Fruit fly (Drosophila melanogaster): Measurements from ENCODE around the gene mRpL47.
A peak's percentile ranks its signal among the peaks of the same experiment; 100 is the strongest.

The mRpL47 gene

dm6 chr3R:9512193-9513051, 3.3 kb downstream of the mRpL47 start:
- TF ChIP-seq ovo (GFP tag; optimal IDR thresholded peaks at IDR 0.05) (no peak), cnc (optimal IDR thresholded peaks at IDR 0.05) (peak; percentile 70 to 88)

DNA sequence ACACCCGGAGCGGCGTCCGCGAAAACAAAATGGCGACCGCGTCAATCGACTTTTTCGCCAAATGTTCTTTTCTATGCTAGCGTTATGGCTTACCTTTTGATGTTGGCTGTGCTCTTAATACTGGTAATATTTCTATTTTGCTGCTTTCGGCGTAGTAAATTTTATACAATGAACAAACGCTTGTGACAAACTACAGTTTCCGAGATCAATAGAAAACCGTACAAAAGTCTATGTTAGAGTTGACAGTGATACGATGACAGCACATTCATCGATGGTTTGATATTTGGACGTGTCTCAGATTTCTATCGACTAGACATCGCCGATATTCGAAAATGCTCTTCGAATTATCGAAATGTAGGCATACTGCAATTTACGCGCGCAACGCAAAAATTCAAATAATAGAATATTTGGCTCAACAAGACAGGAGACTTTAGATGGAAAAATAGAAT, 5.6 kb downstream of the mRpL47 start, which contains the start of gene rump:
Gene rump, minus strand, starts transcription at position 255 of the 449 bp plus-strand sequence.
- TF ChIP-seq bab1 (GFP tag; optimal IDR thresholded peaks at IDR 0.05) (peak; percentile 76), CG11617 (GFP tag; optimal IDR thresholded peaks at IDR 0.05) (peak; percentile 39), CG5204 (GFP tag; optimal IDR thresholded peaks at IDR 0.05) (no peak), tj (GFP tag; optimal IDR thresholded peaks at IDR 0.05) (peak; percentile 58), CG14711 (tag; optimal IDR thresholded peaks at IDR 0.05) (peak; percentile 33), Mnt (GFP tag; optimal IDR thresholded peaks at IDR 0.05) (peak; percentile 50), cic (GFP tag; optimal IDR thresholded peaks at IDR 0.05) (peak; percentile 38), CG7045 (GFP tag; optimal IDR thresholded peaks at IDR 0.05) (no peak), cnc (optimal IDR thresholded peaks at IDR 0.05) (no peak), CG12768 (GFP tag; optimal IDR thresholded peaks at IDR 0.05) (no peak), CG33017 (tag; optimal IDR thresholded peaks at IDR 0.05) (no peak), pad (GFP tag; optimal IDR thresholded peaks at IDR 0.05) (peak; percentile 0), ovo (GFP tag; optimal IDR thresholded peaks at IDR 0.05) (no peak), CG7101 (tag; optimal IDR thresholded peaks at IDR 0.05) (peak; percentile 35)

DNA sequence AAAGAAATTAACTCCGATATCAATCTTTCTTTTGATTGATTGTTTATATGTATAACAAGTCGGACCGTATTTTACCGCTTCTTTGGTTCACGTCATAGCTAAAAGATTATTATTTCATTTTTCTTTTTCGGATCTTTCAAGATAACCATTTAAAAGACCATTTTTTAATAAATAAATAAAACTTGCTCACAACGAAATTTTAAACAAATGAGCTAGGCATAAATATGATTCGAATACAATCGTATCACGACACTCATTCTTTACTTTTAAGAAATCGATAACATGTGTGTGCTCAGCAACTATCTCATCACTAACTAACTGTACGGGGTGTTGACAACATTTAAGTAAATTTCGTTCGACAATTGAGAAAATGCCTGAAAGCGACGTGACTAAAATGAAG, 11.4 kb downstream of the mRpL47 start, which contains the start of gene CG8149:
Gene CG8149, plus strand, starts transcription at position 302 of the 400 bp plus-strand sequence.
- TF ChIP-seq CG33017 (tag; optimal IDR thresholded peaks at IDR 0.05) (no peak), CG11617 (GFP tag; optimal IDR thresholded peaks at IDR 0.05) (no peak), CG7101 (tag; optimal IDR thresholded peaks at IDR 0.05) (no peak), bab1 (GFP tag; optimal IDR thresholded peaks at IDR 0.05) (peak; percentile 66), CG14711 (tag; optimal IDR thresholded peaks at IDR 0.05) (peak; percentile 50), pad (GFP tag; optimal IDR thresholded peaks at IDR 0.05) (no peak), CG12768 (GFP tag; optimal IDR thresholded peaks at IDR 0.05) (no peak), Mnt (GFP tag; optimal IDR thresholded peaks at IDR 0.05) (peak; percentile 38), kay (GFP tag; ENCODE audit: borderline replicate concordance) (peak; percentile 93), cnc (optimal IDR thresholded peaks at IDR 0.05) (no peak), Hr96 (GFP tag; optimal IDR thresholded peaks at IDR 0.05) (no peak), Clk (GFP tag; optimal IDR thresholded peaks at IDR 0.05) (no peak)

DNA sequence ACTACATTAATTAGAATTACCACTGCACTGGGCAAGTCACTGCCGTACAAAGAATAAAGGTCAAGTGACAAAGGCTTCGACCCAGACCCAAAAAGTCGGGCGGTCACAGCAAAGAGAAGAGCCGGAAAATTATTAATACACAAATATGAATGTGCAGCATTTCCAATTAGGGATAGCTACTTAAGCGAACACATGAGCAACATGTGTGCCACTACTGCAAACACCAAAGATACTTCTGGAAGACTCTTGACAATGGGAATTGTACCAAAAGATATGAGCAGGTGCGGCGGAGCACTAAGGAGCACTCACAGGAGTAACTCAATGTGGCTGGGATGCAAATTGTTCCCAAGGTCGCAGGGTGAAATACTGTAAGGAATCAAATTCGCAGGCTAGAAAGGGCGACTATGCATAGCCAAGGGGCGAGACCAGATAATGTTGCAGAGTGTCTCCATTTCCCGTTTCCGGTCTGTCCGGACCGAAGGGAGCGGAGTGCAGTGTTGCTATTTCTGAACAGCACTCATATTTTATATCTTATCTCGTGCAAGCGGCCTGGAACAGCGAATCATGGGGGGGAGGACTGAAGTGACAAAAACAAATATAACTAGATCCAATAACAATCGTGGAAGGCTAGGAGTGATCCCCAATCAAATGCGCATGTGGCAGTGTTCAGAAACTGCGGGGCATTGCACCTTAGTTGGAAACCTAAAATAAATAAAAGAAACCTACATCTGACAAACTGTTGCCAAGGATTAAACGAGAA, 12.2 kb downstream of the mRpL47 start:
- no peak for TF ChIP-seq bab1 (GFP tag; optimal IDR thresholded peaks at IDR 0.05)
- TF ChIP-seq cnc (optimal IDR thresholded peaks at IDR 0.05) = no peak
- TF ChIP-seq Crg-1 (GFP tag; optimal IDR thresholded peaks at IDR 0.05) = no peak
- peak; percentile 60 for TF ChIP-seq CG12768 (GFP tag; optimal IDR thresholded peaks at IDR 0.05)
- TF ChIP-seq CG7101 (tag; optimal IDR thresholded peaks at IDR 0.05) = peak; percentile 39
- peak; percentile 52 for TF ChIP-seq CG7045 (GFP tag; optimal IDR thresholded peaks at IDR 0.05)
- TF ChIP-seq Mnt (GFP tag; optimal IDR thresholded peaks at IDR 0.05) = peak; percentile 42
- TF ChIP-seq CG33017 (tag; optimal IDR thresholded peaks at IDR 0.05) = peak; percentile 17
- peak; percentile 49 for TF ChIP-seq tj (GFP tag; optimal IDR thresholded peaks at IDR 0.05)
- TF ChIP-seq CG11617 (GFP tag; optimal IDR thresholded peaks at IDR 0.05) = peak; percentile 47
- peak; percentile 69 for TF ChIP-seq cic (GFP tag; optimal IDR thresholded peaks at IDR 0.05)
- no peak for TF ChIP-seq Hr96 (GFP tag; optimal IDR thresholded peaks at IDR 0.05)
- no peak for TF ChIP-seq Clk (GFP tag; optimal IDR thresholded peaks at IDR 0.05)
- TF ChIP-seq kay (GFP tag; ENCODE audit: borderline replicate concordance) = no peak
- TF ChIP-seq CG14711 (tag; optimal IDR thresholded peaks at IDR 0.05) = no peak

DNA sequence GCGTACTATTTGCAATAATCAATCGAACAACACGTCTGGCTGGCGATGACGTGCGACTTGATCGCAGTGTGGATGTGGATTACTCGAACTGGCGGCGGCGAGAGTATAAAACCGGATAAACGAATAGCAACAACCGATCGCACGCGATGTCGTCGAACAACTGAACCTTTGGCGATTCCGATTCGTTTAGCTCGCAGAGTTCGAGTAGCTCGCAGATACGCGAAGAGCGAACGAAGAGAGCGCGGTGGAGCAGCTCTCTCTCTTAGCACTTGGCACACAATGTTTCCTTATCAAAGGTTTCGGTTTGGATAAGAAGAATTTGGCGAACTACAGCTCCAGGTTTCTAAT, 13.3 kb downstream of the mRpL47 start, which contains the start of gene RhoL:
Gene RhoL, minus strand, starts transcription at position 166 of the 348 bp plus-strand sequence.
- TF ChIP-seq CG33017 (tag; optimal IDR thresholded peaks at IDR 0.05) = peak; percentile 54
- TF ChIP-seq toe (GFP tag; optimal IDR thresholded peaks at IDR 0.05) = no peak
- peak; percentile 7 for TF ChIP-seq CG14711 (tag; optimal IDR thresholded peaks at IDR 0.05)
- no peak for TF ChIP-seq ovo (GFP tag; optimal IDR thresholded peaks at IDR 0.05)
- no peak for TF ChIP-seq cnc (optimal IDR thresholded peaks at IDR 0.05)
- peak; percentile 81 for TF ChIP-seq Mnt (GFP tag; optimal IDR thresholded peaks at IDR 0.05)
- TF ChIP-seq tj (GFP tag; optimal IDR thresholded peaks at IDR 0.05) = peak; percentile 47
- TF ChIP-seq Clk (GFP tag; optimal IDR thresholded peaks at IDR 0.05) = no peak
- no peak for TF ChIP-seq CG1620 (GFP tag; optimal IDR thresholded peaks at IDR 0.05)
- no peak for TF ChIP-seq Hr96 (GFP tag; optimal IDR thresholded peaks at IDR 0.05)
- no peak for TF ChIP-seq CG7101 (tag; optimal IDR thresholded peaks at IDR 0.05)
- TF ChIP-seq Crg-1 (GFP tag; optimal IDR thresholded peaks at IDR 0.05) = no peak
- TF ChIP-seq CG5204 (GFP tag; optimal IDR thresholded peaks at IDR 0.05) = no peak
- no peak for TF ChIP-seq CG7045 (GFP tag; optimal IDR thresholded peaks at IDR 0.05)
- TF ChIP-seq pad (GFP tag; optimal IDR thresholded peaks at IDR 0.05) = no peak
- TF ChIP-seq kay (GFP tag; ENCODE audit: borderline replicate concordance) = no peak
- peak; percentile 67 for TF ChIP-seq bab1 (GFP tag; optimal IDR thresholded peaks at IDR 0.05)
- peak; percentile 79 for TF ChIP-seq CG12768 (GFP tag; optimal IDR thresholded peaks at IDR 0.05)
- TF ChIP-seq cic (GFP tag; optimal IDR thresholded peaks at IDR 0.05) = peak; percentile 82
- TF ChIP-seq CG11617 (GFP tag; optimal IDR thresholded peaks at IDR 0.05) = peak; percentile 8
